Worm (Caenorhabditis elegans): ENCODE results near the gene vha-17.
A peak's percentile ranks its signal among the peaks of the same experiment; 100 is the strongest.

vha-17 gene

ce11 chrIV:9336538-9337090 is 15.0 kb downstream of the vha-17 start, which contains the start of gene T20D3.5:
Gene T20D3.5, plus strand, starts transcription at chrIV:9337040.
- TF ChIP-seq madf-6 (GFP tag; IDR thresholded peaks at IDR 0.05) (no peak), nfya-2 (GFP tag; IDR thresholded peaks at IDR 0.05) (no peak), him-1 (tag; optimal IDR thresholded peaks at IDR 0.05) (peak; percentile 45), lir-1 (GFP tag; conservative IDR thresholded peaks at IDR 0.05) (no peak), K12H6.12 (tag; optimal IDR thresholded peaks at IDR 0.05) (no peak)

ce11 chrIV:9339205-9339604 is 17.6 kb downstream of the vha-17 start, which contains the start of gene T20D3.6:
Gene T20D3.6, minus strand, starts transcription at chrIV:9339305.
- TF ChIP-seq F55B11.4 (tag; optimal IDR thresholded peaks at IDR 0.05; ENCODE audit: borderline replicate concordance, insufficient read depth) (no peak), B0019.2 (GFP tag; conservative IDR thresholded peaks at IDR 0.05) (no peak), unc-130 (GFP tag; optimal IDR thresholded peaks at IDR 0.05) (no peak), T07F8.4 (tag; optimal IDR thresholded peaks at IDR 0.05) (no peak), snpc-1.1 (tag; optimal IDR thresholded peaks at IDR 0.05; ENCODE audit: insufficient read depth) (no peak), ccch-3 (GFP tag; optimal IDR thresholded peaks at IDR 0.05) (no peak), gei-17 (GFP tag; optimal IDR thresholded peaks at IDR 0.05) (no peak), akir-1 (GFP tag; optimal IDR thresholded peaks at IDR 0.05) (no peak), egl-44 (GFP tag; IDR thresholded peaks at IDR 0.05) (no peak), F49E8.2 (tag; optimal IDR thresholded peaks at IDR 0.05; ENCODE audit: insufficient read depth) (no peak), sdz-38 (tag; optimal IDR thresholded peaks at IDR 0.05) (no peak), zfh-2 (GFP tag; conservative IDR thresholded peaks at IDR 0.05) (no peak), Y56A3A.18 (GFP tag; IDR thresholded peaks at IDR 0.05) (no peak), F57A8.1 (GFP tag; optimal IDR thresholded peaks at IDR 0.05) (no peak), madf-6 (GFP tag; IDR thresholded peaks at IDR 0.05) (no peak), madf-10 (tag; optimal IDR thresholded peaks at IDR 0.05) (no peak), F33H1.4 (GFP tag; IDR thresholded peaks at IDR 0.05) (no peak), ceh-79 (tag; optimal IDR thresholded peaks at IDR 0.05) (no peak)

- TF ChIP-seq snpc-4 (GFP tag; optimal IDR thresholded peaks at IDR 0.05) = no peak
- TF ChIP-seq snpc-4 (tag; optimal IDR thresholded peaks at IDR 0.05) = peak in 1 of 4 experiments; percentile 6
- no peak for TF ChIP-seq ztf-28 (GFP tag; IDR thresholded peaks at IDR 0.05)
- TF ChIP-seq him-1 (tag; optimal IDR thresholded peaks at IDR 0.05) = peak; percentile 22
- no peak for TF ChIP-seq cebp-1 (GFP tag; IDR thresholded peaks at IDR 0.05)
- peak; percentile 23 for TF ChIP-seq cebp-1 (tag; optimal IDR thresholded peaks at IDR 0.05)
- peak; percentile 84 for TF ChIP-seq mcd-1 (GFP tag; IDR thresholded peaks at IDR 0.05)
- TF ChIP-seq mes-4 (tag; optimal IDR thresholded peaks at IDR 0.05) = no peak
- peak; percentile 22 for TF ChIP-seq efl-1 (GFP tag; optimal IDR thresholded peaks at IDR 0.05)
These were observed 20.0 kb downstream of the vha-17 start, which contains the start of gene vps-26 for ce11 chrIV:9341591-9341990. Gene vps-26, minus strand, starts transcription at chrIV:9341790.

ce11 chrIV:9343102-9343599 is 21.6 kb downstream of the vha-17 start, which contains the start of gene pigc-1:
Gene pigc-1, minus strand, starts transcription at chrIV:9343152.
- TF ChIP-seq nhr-90 (tag; optimal IDR thresholded peaks at IDR 0.05) (no peak), snpc-1.1 (tag; optimal IDR thresholded peaks at IDR 0.05; ENCODE audit: insufficient read depth) (no peak), Y53G8AR.9 (GFP tag; conservative IDR thresholded peaks at IDR 0.05) (no peak), Y67H2A.10 (GFP tag; conservative IDR thresholded peaks at IDR 0.05) (no peak), D2030.7 (GFP tag; IDR thresholded peaks at IDR 0.05) (no peak), Y79H2A.3 (GFP tag; conservative IDR thresholded peaks at IDR 0.05) (no peak), rec-8 (tag; optimal IDR thresholded peaks at IDR 0.05) (no peak), attf-3 (GFP tag; conservative IDR thresholded peaks at IDR 0.05) (no peak), mxl-1 (tag; optimal IDR thresholded peaks at IDR 0.05) (no peak), lin-40 (tag; optimal IDR thresholded peaks at IDR 0.05) (no peak), ceh-79 (tag; optimal IDR thresholded peaks at IDR 0.05) (no peak), Y95B8A.8 (GFP tag; IDR thresholded peaks at IDR 0.05) (no peak), Y56A3A.18 (GFP tag; IDR thresholded peaks at IDR 0.05) (0 out of 2 replicates have a peak, but pooled peaks have one; percentile 27), K12H6.12 (tag; optimal IDR thresholded peaks at IDR 0.05) (no peak), attf-5 (GFP tag; optimal IDR thresholded peaks at IDR 0.05) (no peak), snpc-4 (GFP tag; optimal IDR thresholded peaks at IDR 0.05) (no peak), snpc-4 (tag; optimal IDR thresholded peaks at IDR 0.05) (peak in 1 of 4 experiments; percentile 30), ceh-58 (GFP tag; IDR thresholded peaks at IDR 0.05) (no peak), madf-6 (GFP tag; IDR thresholded peaks at IDR 0.05) (peak; percentile 24; the same call in 1 of the 2 replicates)
